Worm (Caenorhabditis elegans) whole organism, L2 larva: ENCODE measurements around the gene npr-21.
A peak's percentile ranks its signal among the peaks of the same experiment; 100 is the strongest.

ENCODE experiments used
- C34F6.9 ChIP-seq: fragments of 150-350 bp; optimal IDR thresholded peaks from 2 replicates; lab custom pipeline; 2014; ENCODE audit warnings: missing biosample characterization, missing genetic modification characterization
- F13H6.1 ChIP-seq: sonication (generic microtip); optimal IDR thresholded peaks from 2 replicates; lab custom pipeline; 2016; ENCODE audit warnings: missing genetic modification characterization, missing compliant biosample characterization
- R02D3.7 ChIP-seq: fragments of 150-350 bp; optimal IDR thresholded peaks from 2 replicates; lab custom pipeline; 2014; ENCODE audit warnings: missing biosample characterization, missing genetic modification characterization
- ZK546.5 ChIP-seq: sonication (generic microtip); optimal IDR thresholded peaks from 2 replicates; lab custom pipeline; 2017; ENCODE audit warnings: missing biosample characterization, missing genetic modification characterization
- alr-1 ChIP-seq: fragments of 150-350 bp; optimal IDR thresholded peaks from 2 replicates; lab custom pipeline; 2014; ENCODE audit warnings: missing biosample characterization, missing genetic modification characterization
- ama-1 ChIP-seq: fragments of 150-350 bp; optimal IDR thresholded peaks from 2 replicates; lab custom pipeline; 2018; ENCODE audit warnings: inconsistent platforms
- blmp-1 ChIP-seq: sonication (generic microtip); optimal IDR thresholded peaks from 2 replicates; lab custom pipeline; 2017; ENCODE audit warnings: missing genetic modification characterization, mild to moderate bottlenecking, missing compliant biosample characterization, antibody characterized with exemption, moderate library complexity; ENCODE audit not compliant: insufficient read depth
- ceh-16 ChIP-seq: fragments of 150-350 bp; optimal IDR thresholded peaks from 2 replicates; lab custom pipeline; 2014; ENCODE audit warnings: missing biosample characterization, missing genetic modification characterization
- ceh-82 ChIP-seq: fragments of 150-350 bp; optimal IDR thresholded peaks from 2 replicates; lab custom pipeline; 2014; ENCODE audit warnings: missing biosample characterization, missing genetic modification characterization
- crh-2 ChIP-seq: sonication (generic microtip); optimal IDR thresholded peaks from 2 replicates; lab custom pipeline; 2017; ENCODE audit warnings: missing biosample characterization, missing genetic modification characterization
- egl-27 ChIP-seq: sonication (generic microtip); optimal IDR thresholded peaks from 3 replicates; lab custom pipeline; 2017; ENCODE audit warnings: missing biosample characterization, missing genetic modification reagents, missing genetic modification characterization
- elt-3 ChIP-seq: sonication (generic microtip); optimal IDR thresholded peaks from 2 replicates; lab custom pipeline; 2017; ENCODE audit warnings: missing biosample characterization, missing genetic modification characterization
- fos-1 ChIP-seq: fragments of 150-350 bp; optimal IDR thresholded peaks from 2 replicates; lab custom pipeline; 2014; ENCODE audit warnings: missing biosample characterization, missing genetic modification characterization
- lin-11 ChIP-seq: fragments of 150-350 bp; sonication (generic microtip); optimal IDR thresholded peaks from 2 replicates; lab custom pipeline; 2014; ENCODE audit warnings: missing biosample characterization, missing genetic modification characterization, inconsistent platforms, mixed read lengths
- lin-13 ChIP-seq: fragments of 150-350 bp; optimal IDR thresholded peaks from 2 replicates; lab custom pipeline; 2014; ENCODE audit warnings: missing biosample characterization, missing genetic modification reagents, missing genetic modification characterization
- lin-39 ChIP-seq: fragments of 150-350 bp; optimal IDR thresholded peaks from 2 replicates; lab custom pipeline; 2014; ENCODE audit warnings: missing biosample characterization, missing genetic modification reagents, missing genetic modification characterization
- lsy-2 ChIP-seq, 2 experiments: fragments of 150-350 bp in 1 of 2; sonication (generic microtip) in 1 of 2; optimal IDR thresholded peaks; 2 replicates each; lab custom pipeline; 2014 to 2017; ENCODE audit warnings: missing biosample characterization in 2 of 2, missing genetic modification characterization in 2 of 2
- mab-5 ChIP-seq: fragments of 150-350 bp; optimal IDR thresholded peaks from 2 replicates; lab custom pipeline; 2014; ENCODE audit warnings: missing biosample characterization, missing genetic modification characterization
- mbf-1 ChIP-seq: sonication (generic microtip); optimal IDR thresholded peaks from 2 replicates; lab custom pipeline; 2017; ENCODE audit warnings: missing biosample characterization, missing genetic modification characterization
- nhr-10 ChIP-seq: sonication (generic microtip); optimal IDR thresholded peaks from 2 replicates; lab custom pipeline; 2017; ENCODE audit warnings: missing biosample characterization, missing genetic modification characterization
- nhr-11 ChIP-seq: fragments of 150-350 bp; optimal IDR thresholded peaks from 2 replicates; lab custom pipeline; 2014; ENCODE audit warnings: missing biosample characterization, missing genetic modification characterization
- nhr-12 ChIP-seq: fragments of 150-350 bp; optimal IDR thresholded peaks from 2 replicates; lab custom pipeline; 2014; ENCODE audit warnings: missing biosample characterization, missing genetic modification characterization
- nhr-129 ChIP-seq: fragments of 150-350 bp; optimal IDR thresholded peaks from 2 replicates; lab custom pipeline; 2014; ENCODE audit warnings: missing biosample characterization, missing genetic modification characterization
- nhr-21 ChIP-seq: fragments of 150-350 bp; optimal IDR thresholded peaks from 2 replicates; lab custom pipeline; 2014; ENCODE audit warnings: missing biosample characterization, missing genetic modification characterization
- nhr-6 ChIP-seq: fragments of 150-350 bp; optimal IDR thresholded peaks from 2 replicates; lab custom pipeline; 2014; ENCODE audit warnings: missing biosample characterization, missing genetic modification characterization
- nhr-77 ChIP-seq: fragments of 150-350 bp; optimal IDR thresholded peaks from 2 replicates; lab custom pipeline; 2014; ENCODE audit warnings: missing biosample characterization, missing genetic modification characterization
- peb-1 ChIP-seq: fragments of 150-350 bp; optimal IDR thresholded peaks from 2 replicates; lab custom pipeline; 2014; ENCODE audit warnings: missing biosample characterization, missing genetic modification characterization
- sem-4 ChIP-seq: fragments of 150-350 bp; optimal IDR thresholded peaks from 2 replicates; lab custom pipeline; 2014; ENCODE audit warnings: missing biosample characterization, missing genetic modification reagents, missing genetic modification characterization
- skn-1 ChIP-seq: sonication (generic microtip); optimal IDR thresholded peaks from 2 replicates; lab custom pipeline; 2017; ENCODE audit warnings: missing biosample characterization, missing genetic modification characterization
- sma-9 ChIP-seq, 2 experiments: fragments of 150-350 bp in 1 of 2; sonication (generic microtip) in 1 of 2; optimal IDR thresholded peaks; 2 replicates each; lab custom pipeline; 2014 to 2016; ENCODE audit warnings: missing genetic modification characterization in 2 of 2, mild to moderate bottlenecking in 1 of 2, missing biosample characterization in 1 of 2, missing compliant biosample characterization in 1 of 2, missing genetic modification reagents in 1 of 2, moderate library complexity in 1 of 2
- snpc-4 ChIP-seq: fragments of 150-350 bp; optimal IDR thresholded peaks from 2 replicates; lab custom pipeline; 2014; ENCODE audit warnings: missing biosample characterization, missing genetic modification characterization
- unc-55 ChIP-seq: fragments of 150-350 bp; sonication (generic microtip); optimal IDR thresholded peaks from 3 replicates; lab custom pipeline; 2014; ENCODE audit warnings: missing biosample characterization, missing genetic modification reagents, missing genetic modification characterization
- unc-62 ChIP-seq: fragments of 150-350 bp; optimal IDR thresholded peaks from 2 replicates; lab custom pipeline; 2014; ENCODE audit warnings: missing biosample characterization, missing genetic modification reagents, missing genetic modification characterization
- zag-1 ChIP-seq: fragments of 150-350 bp; optimal IDR thresholded peaks from 2 replicates; lab custom pipeline; 2014; ENCODE audit warnings: missing biosample characterization, missing genetic modification characterization
- ztf-11 ChIP-seq: sonication (generic microtip); optimal IDR thresholded peaks from 2 replicates; lab custom pipeline; 2017; ENCODE audit warnings: missing biosample characterization, missing genetic modification characterization
- ztf-4 ChIP-seq: fragments of 150-350 bp; optimal IDR thresholded peaks from 2 replicates; lab custom pipeline; 2014; ENCODE audit warnings: missing biosample characterization, missing genetic modification characterization

Gene npr-21

ce11 chrX:17151160-17151711 lies 6.5 kb downstream of the npr-21 start, which contains the start of gene mdt-1.2:
Gene mdt-1.2, plus strand, starts transcription at chrX:17151522.
- TF ChIP-seq fos-1 (tag; lab: Kevin White, UChicago) (peak; percentile 73), ceh-16 (tag; lab: Kevin White, UChicago) (no peak), crh-2 (tag; lab: Kevin White, UChicago) (peak; percentile 81), ama-1 (lab: Kevin White, UChicago) (no peak), lin-11 (peak; percentile 59), unc-62 (GFP tag; lab: Kevin White, UChicago) (no peak), elt-3 (tag; lab: Kevin White, UChicago) (no peak), C34F6.9 (tag; lab: Kevin White, UChicago) (peak; percentile 83), nhr-6 (tag; lab: Kevin White, UChicago) (peak; percentile 59), blmp-1 (tag; lab: Kevin White, UChicago) (peak; percentile 34), nhr-21 (tag; lab: Kevin White, UChicago) (peak; percentile 67), egl-27 (tag; lab: Kevin White, UChicago) (peak; percentile 85), zag-1 (tag; lab: Kevin White, UChicago) (peak; percentile 50), mbf-1 (tag; lab: Kevin White, UChicago) (no peak), ztf-4 (peak; percentile 37), mab-5 (tag; lab: Kevin White, UChicago) (peak; percentile 11), alr-1 (no peak), lsy-2 (tag; optimal IDR thresholded peaks at IDR 0.05; lab: Kevin White, UChicago) (peak; percentile 49 to 81), nhr-129 (tag; lab: Kevin White, UChicago) (peak; percentile 81), lin-39 (tag; lab: Kevin White, UChicago) (no peak), snpc-4 (peak; percentile 1), sem-4 (tag; lab: Kevin White, UChicago) (peak; percentile 47), ztf-11 (no peak), F13H6.1 (tag; lab: Kevin White, UChicago) (peak; percentile 74), nhr-11 (tag; lab: Kevin White, UChicago) (no peak), unc-55 (GFP tag; lab: Kevin White, UChicago) (peak; percentile 83), sma-9 (GFP tag; optimal IDR thresholded peaks at IDR 0.05; lab: Kevin White, UChicago) (peak; percentile 73), sma-9 (tag; optimal IDR thresholded peaks at IDR 0.05; lab: Kevin White, UChicago) (no peak), nhr-12 (tag; lab: Kevin White, UChicago) (no peak), lin-13 (GFP tag; lab: Kevin White, UChicago) (no peak)
- TF ChIP-seq, all 48 proteins: peak for 18

ce11 chrX:17149877-17150490 lies 7.8 kb downstream of the npr-21 start, which contains the start of gene T23C6.4:
Gene T23C6.4, minus strand, starts transcription at chrX:17149927.
- no peak for TF ChIP-seq ceh-82
- no peak for TF ChIP-seq ceh-16 (tag; lab: Kevin White, UChicago)
- TF ChIP-seq blmp-1 (tag; lab: Kevin White, UChicago) = no peak
- TF ChIP-seq skn-1 = no peak
- no peak for TF ChIP-seq lin-13 (GFP tag; lab: Kevin White, UChicago)
- TF ChIP-seq nhr-129 (tag; lab: Kevin White, UChicago) = no peak
- no peak for TF ChIP-seq snpc-4
- TF ChIP-seq nhr-10 (tag; lab: Kevin White, UChicago) = no peak
- TF ChIP-seq nhr-77 = no peak
- TF ChIP-seq elt-3 (tag; lab: Kevin White, UChicago) = no peak
- no peak for TF ChIP-seq R02D3.7 (tag; lab: Kevin White, UChicago)
- no peak for TF ChIP-seq ztf-4
- no peak for TF ChIP-seq fos-1 (tag; lab: Kevin White, UChicago)
- TF ChIP-seq peb-1 (tag; lab: Kevin White, UChicago) = no peak
- no peak for TF ChIP-seq ZK546.5 (tag; lab: Kevin White, UChicago)

ce11 chrX:17146545-17146944 lies 11.2 kb downstream of the npr-21 start:
- no peak for TF ChIP-seq R02D3.7 (tag; lab: Kevin White, UChicago)
- TF ChIP-seq mbf-1 (tag; lab: Kevin White, UChicago) = no peak
- peak; percentile 77 for TF ChIP-seq fos-1 (tag; lab: Kevin White, UChicago)
- peak; percentile 13 for TF ChIP-seq sma-9 (GFP tag; optimal IDR thresholded peaks at IDR 0.05; lab: Kevin White, UChicago)
- TF ChIP-seq sma-9 (tag; optimal IDR thresholded peaks at IDR 0.05; lab: Kevin White, UChicago) = no peak
- peak; percentile 25 for TF ChIP-seq F13H6.1 (tag; lab: Kevin White, UChicago)
- peak; percentile 10 for TF ChIP-seq crh-2 (tag; lab: Kevin White, UChicago)
